Worm (Caenorhabditis elegans) whole organism, midembryonic: Measurements from ENCODE around the gene ril-1.

Source experiments
- cog-1 ChIP-seq: sonication (generic microtip); optimal IDR thresholded peaks from 2 replicates; lab custom pipeline; 2016; ENCODE audit warnings: missing genetic modification characterization, missing compliant biosample characterization
- flt-1 ChIP-seq: fragments of 200-800 bp; sonication (Bioruptor generic); IDR thresholded peaks from 2 replicates; pipeline ENCODE4 v1.3.6; 2022; ENCODE audit warnings: missing genetic modification characterization, missing compliant biosample characterization
- tab-1 ChIP-seq: fragments of 200-800 bp; sonication (Bioruptor generic); IDR thresholded peaks from 2 replicates; pipeline ENCODE4 v1.3.6; 2022; ENCODE audit warnings: missing genetic modification characterization, missing compliant biosample characterization

DNA sequence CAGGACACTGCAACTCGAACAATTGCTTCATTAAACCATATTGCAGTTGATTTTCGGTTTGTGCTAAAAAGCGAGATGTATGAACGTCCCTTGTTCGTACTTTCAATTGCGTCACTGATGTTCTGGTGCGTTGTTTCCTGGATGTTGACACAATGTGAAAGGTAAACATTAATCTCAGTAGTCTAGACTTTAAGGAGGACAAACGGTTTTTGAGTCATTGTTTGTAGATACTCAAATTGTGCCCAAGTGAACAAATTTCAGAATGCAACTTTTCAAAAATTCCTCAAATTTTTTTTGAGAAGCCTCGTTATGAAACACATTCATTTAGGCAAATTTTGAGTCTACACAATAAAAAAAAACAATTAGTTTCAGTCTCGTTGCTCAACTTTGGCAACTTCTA lies 17.0 kb upstream of the ril-1 start:
- no peak for TF ChIP-seq tab-1
- TF ChIP-seq cog-1 (tag; lab: Kevin White, UChicago) = no peak
- no peak for TF ChIP-seq flt-1 (GFP tag; lab: Robert Waterston, UW)
